Fruit fly (Drosophila melanogaster) whole organism, embryonic: ENCODE results near the gene CG43131.

Experiments used
- Aef1 ChIP-seq: fragments of 200-800 bp; sonication (Bioruptor generic); IDR thresholded peaks from 3 replicates; pipeline ENCODE4 v1.3.6; 2022; ENCODE audit warnings: missing biosample characterization, missing genetic modification characterization
- CG10147 ChIP-seq: fragments of 200-800 bp; sonication (Bioruptor generic); optimal IDR thresholded peaks from 2 replicates; lab custom pipeline; 2019; ENCODE audit warnings: missing biosample characterization, mild to moderate bottlenecking, missing genetic modification characterization, moderate library complexity
- CG10366 ChIP-seq: fragments of 200-800 bp; sonication (Bioruptor generic); IDR thresholded peaks from 2 replicates; pipeline ENCODE4 v1.3.6; 2022; ENCODE audit warnings: missing biosample characterization, missing genetic modification characterization
- CG11398 ChIP-seq: fragments of 200-800 bp; sonication (Bioruptor generic); optimal IDR thresholded peaks from 2 replicates; lab custom pipeline; 2016; ENCODE audit warnings: missing biosample characterization, missing genetic modification characterization
- CG12104 ChIP-seq: fragments of 200-800 bp; sonication (Bioruptor generic); optimal IDR thresholded peaks from 3 replicates; lab custom pipeline; 2016; ENCODE audit warnings: missing biosample characterization, missing genetic modification characterization
- CG13624 ChIP-seq: fragments of 200-800 bp; sonication (Bioruptor generic); optimal IDR thresholded peaks from 2 replicates; lab custom pipeline; 2016; ENCODE audit warnings: missing biosample characterization, missing genetic modification characterization
- CG1529 ChIP-seq: fragments of 200-800 bp; sonication (Bioruptor generic); optimal IDR thresholded peaks from 3 replicates; lab custom pipeline; 2018; ENCODE audit warnings: missing biosample characterization, missing genetic modification characterization
- CG15514 ChIP-seq: fragments of 200-800 bp; sonication (Bioruptor generic); optimal IDR thresholded peaks from 3 replicates; lab custom pipeline; 2017; ENCODE audit warnings: missing biosample characterization, missing genetic modification characterization, mild to moderate bottlenecking, moderate library complexity, missing genetic modification reagents
- CG15601 ChIP-seq: fragments of 200-800 bp; sonication (Bioruptor generic); optimal IDR thresholded peaks from 3 replicates; lab custom pipeline; 2019; ENCODE audit warnings: missing biosample characterization, mild to moderate bottlenecking, missing genetic modification characterization, moderate library complexity
- CG17829 ChIP-seq: fragments of 200-800 bp; optimal IDR thresholded peaks from 2 replicates; lab custom pipeline; 2019; ENCODE audit warnings: missing biosample characterization, mild to moderate bottlenecking, missing genetic modification characterization, moderate library complexity
- CG1792 ChIP-seq: fragments of 200-800 bp; sonication (Bioruptor generic); optimal IDR thresholded peaks from 2 replicates; lab custom pipeline; 2016; ENCODE audit warnings: missing biosample characterization, missing genetic modification characterization
- CG2116 ChIP-seq: fragments of 200-800 bp; sonication (Bioruptor generic); optimal IDR thresholded peaks from 3 replicates; lab custom pipeline; 2018; ENCODE audit warnings: missing biosample characterization, mild to moderate bottlenecking, missing genetic modification characterization
- CG42726 ChIP-seq: fragments of 200-800 bp; sonication (Bioruptor generic); IDR thresholded peaks from 2 replicates; pipeline ENCODE4 v1.3.6; 2022; ENCODE audit warnings: missing biosample characterization, missing genetic modification characterization; ENCODE audit not compliant: partially characterized antibody
- CG4617 ChIP-seq: fragments of 200-800 bp; sonication (Bioruptor generic); optimal IDR thresholded peaks from 3 replicates; lab custom pipeline; 2016; ENCODE audit warnings: missing biosample characterization, missing genetic modification characterization, borderline replicate concordance
- CG6254 ChIP-seq: fragments of 200-800 bp; sonication (Bioruptor generic); optimal IDR thresholded peaks from 3 replicates; lab custom pipeline; 2017; ENCODE audit warnings: mild to moderate bottlenecking, missing biosample characterization, missing genetic modification reagents, missing genetic modification characterization
- CG6654 ChIP-seq: fragments of 200-800 bp; sonication (Bioruptor generic); optimal IDR thresholded peaks from 2 replicates; lab custom pipeline; 2017; ENCODE audit warnings: missing biosample characterization, mild to moderate bottlenecking, missing genetic modification characterization
- CG6765 ChIP-seq: fragments of 200-800 bp; sonication (Bioruptor generic); optimal IDR thresholded peaks from 3 replicates; lab custom pipeline; 2017; ENCODE audit warnings: missing biosample characterization, mild to moderate bottlenecking, missing genetic modification characterization
- Dp ChIP-seq: fragments of 200-800 bp; sonication (Bioruptor generic); optimal IDR thresholded peaks from 2 replicates; lab custom pipeline; 2018; ENCODE audit warnings: missing biosample characterization, mild to moderate bottlenecking, missing genetic modification characterization, moderate library complexity
- E2f1 ChIP-seq: fragments of 200-800 bp; sonication (Bioruptor generic); IDR thresholded peaks from 2 replicates; pipeline ENCODE4 v1.3.6; 2022; ENCODE audit warnings: missing biosample characterization, missing genetic modification characterization
- HLHmδ ChIP-seq: fragments of 200-800 bp; sonication (Bioruptor generic); optimal IDR thresholded peaks from 2 replicates; lab custom pipeline; 2018; ENCODE audit warnings: missing biosample characterization, mild to moderate bottlenecking, missing genetic modification characterization, moderate library complexity
- Hr51 ChIP-seq, 2 experiments: fragments of 200-800 bp; sonication (Bioruptor generic); optimal IDR thresholded peaks; 2 replicates in 1 of 2; 3 replicates in 1 of 2; lab custom pipeline; 2016 to 2018; ENCODE audit warnings: missing biosample characterization in 2 of 2, missing genetic modification characterization in 2 of 2, mild to moderate bottlenecking in 1 of 2, moderate library complexity in 1 of 2
- Hr78 ChIP-seq, 2 experiments: fragments of 200-800 bp in 1 of 2; fragments of >200 bp in 1 of 2; sonication (Bioruptor generic) in 1 of 2; optimal IDR thresholded peaks; 2 replicates each; lab custom pipeline; 2017 to 2019; ENCODE audit warnings: missing biosample characterization in 2 of 2, missing genetic modification characterization in 2 of 2, mild to moderate bottlenecking in 1 of 2, moderate library complexity in 1 of 2
- Hsf ChIP-seq: fragments of 200-800 bp; sonication (Bioruptor generic); optimal IDR thresholded peaks from 3 replicates; lab custom pipeline; 2016; ENCODE audit warnings: missing biosample characterization, missing genetic modification characterization
- Lpt ChIP-seq: fragments of >200 bp; optimal IDR thresholded peaks from 2 replicates; lab custom pipeline; 2018; ENCODE audit warnings: missing biosample characterization, missing genetic modification characterization
- NFAT ChIP-seq: fragments of 200-800 bp; sonication (Bioruptor generic); IDR thresholded peaks from 2 replicates; pipeline ENCODE4 v1.3.6; 2022; ENCODE audit warnings: missing biosample characterization, missing genetic modification characterization
- NfI ChIP-seq: fragments of 200-800 bp; sonication (Bioruptor generic); optimal IDR thresholded peaks from 3 replicates; lab custom pipeline; 2018; ENCODE audit warnings: missing biosample characterization, mild to moderate bottlenecking, missing genetic modification characterization, moderate library complexity
- Ravus ChIP-seq: fragments of 200-800 bp; sonication (Bioruptor generic); IDR thresholded peaks from 2 replicates; pipeline ENCODE4 v1.3.6; 2022; ENCODE audit warnings: missing biosample characterization, missing genetic modification characterization
- ash1 ChIP-seq: fragments of 200-800 bp; sonication (Bioruptor generic); optimal IDR thresholded peaks from 2 replicates; lab custom pipeline; 2018; ENCODE audit warnings: missing biosample characterization, mild to moderate bottlenecking, missing genetic modification characterization
- br ChIP-seq: fragments of >200 bp; optimal IDR thresholded peaks from 2 replicates; lab custom pipeline; 2017
- emc ChIP-seq: fragments of 200-800 bp; sonication (Bioruptor generic); optimal IDR thresholded peaks from 2 replicates; lab custom pipeline; 2016; ENCODE audit warnings: missing biosample characterization, missing genetic modification characterization
- esg ChIP-seq: fragments of 200-800 bp; sonication (Bioruptor generic); conservative IDR thresholded peaks from 2 replicates; pipeline ENCODE4 v1.3.6; 2022; ENCODE audit warnings: missing biosample characterization, missing genetic modification characterization
- fru ChIP-seq: fragments of >200 bp; optimal IDR thresholded peaks from 2 replicates; lab custom pipeline; 2017
- fu2 ChIP-seq: fragments of 200-800 bp; sonication (Bioruptor generic); optimal IDR thresholded peaks from 2 replicates; lab custom pipeline; 2016; ENCODE audit warnings: missing biosample characterization, missing genetic modification characterization
- gt ChIP-seq: fragments of 200-800 bp; sonication (Bioruptor generic); IDR thresholded peaks from 2 replicates; pipeline ENCODE4 v1.3.6; 2022; ENCODE audit warnings: missing biosample characterization, missing genetic modification characterization
- hkb ChIP-seq, 2 experiments: fragments of 200-800 bp in 1 of 2; fragments of >200 bp in 1 of 2; sonication (Bioruptor generic) in 1 of 2; IDR thresholded peaks in 1 of 2; optimal IDR thresholded peaks in 1 of 2; 2 replicates each; pipeline versions ENCODE4 v1.3.6 to Lab custom; 2017 to 2022; ENCODE audit warnings: missing biosample characterization in 1 of 2, missing genetic modification characterization in 1 of 2
- jumu ChIP-seq: fragments of 200-800 bp; sonication (Bioruptor generic); optimal IDR thresholded peaks from 3 replicates; lab custom pipeline; 2016; ENCODE audit warnings: missing biosample characterization, missing genetic modification characterization
- knrl ChIP-seq: fragments of 200-800 bp; sonication (Bioruptor generic); IDR thresholded peaks from 3 replicates; pipeline ENCODE4 v1.3.6; 2022; ENCODE audit warnings: missing biosample characterization, missing genetic modification characterization; ENCODE audit not compliant: partially characterized antibody
- oc ChIP-seq: fragments of 200-800 bp; sonication (Bioruptor generic); optimal IDR thresholded peaks from 2 replicates; lab custom pipeline; 2018; ENCODE audit warnings: missing biosample characterization, mild to moderate bottlenecking, missing genetic modification characterization, moderate library complexity
- odd ChIP-seq: fragments of 200-800 bp; sonication (Bioruptor generic); optimal IDR thresholded peaks from 2 replicates; lab custom pipeline; 2017; ENCODE audit warnings: missing biosample characterization, mild to moderate bottlenecking, missing genetic modification characterization
- onecut ChIP-seq: fragments of 200-800 bp; sonication (Bioruptor generic); IDR thresholded peaks from 2 replicates; pipeline ENCODE4 v1.3.6; 2022; ENCODE audit warnings: missing biosample characterization, missing genetic modification characterization
- pb ChIP-seq: fragments of 200-800 bp; sonication (Bioruptor generic); optimal IDR thresholded peaks from 3 replicates; lab custom pipeline; 2016; ENCODE audit warnings: missing biosample characterization, missing genetic modification characterization
- psq ChIP-seq: fragments of 200-800 bp; sonication (Bioruptor generic); optimal IDR thresholded peaks from 2 replicates; lab custom pipeline; 2017; ENCODE audit warnings: missing biosample characterization, missing genetic modification characterization
- ro ChIP-seq: fragments of 200-800 bp; sonication (Bioruptor generic); IDR thresholded peaks from 2 replicates; pipeline ENCODE4 v1.3.6; 2022; ENCODE audit warnings: missing biosample characterization, missing genetic modification characterization
- schlank ChIP-seq: fragments of 200-800 bp; sonication (Bioruptor generic); optimal IDR thresholded peaks from 2 replicates; lab custom pipeline; 2018; ENCODE audit warnings: missing biosample characterization, mild to moderate bottlenecking, missing genetic modification characterization
- slou ChIP-seq: fragments of 200-800 bp; sonication (Bioruptor generic); optimal IDR thresholded peaks from 3 replicates; lab custom pipeline; 2016; ENCODE audit warnings: missing biosample characterization, missing genetic modification characterization
- sqz ChIP-seq: fragments of 200-800 bp; sonication (Bioruptor generic); optimal IDR thresholded peaks from 3 replicates; lab custom pipeline; 2018; ENCODE audit warnings: missing biosample characterization, mild to moderate bottlenecking, missing genetic modification characterization
- tll ChIP-seq, 2 experiments: fragments of 200-800 bp in 1 of 2; fragments of >200 bp in 1 of 2; sonication (Bioruptor generic) in 1 of 2; optimal IDR thresholded peaks; 2 replicates each; lab custom pipeline; 2017 to 2019; ENCODE audit warnings: missing biosample characterization in 2 of 2, missing genetic modification characterization in 2 of 2, mild to moderate bottlenecking in 1 of 2, moderate library complexity in 1 of 2
- wor ChIP-seq: fragments of 200-800 bp; sonication (Bioruptor generic); IDR thresholded peaks from 2 replicates; pipeline ENCODE4 v1.3.6; 2022; ENCODE audit warnings: missing biosample characterization, missing genetic modification characterization
- zfh2 ChIP-seq: fragments of 200-800 bp; sonication (Bioruptor generic); optimal IDR thresholded peaks from 2 replicates; lab custom pipeline; 2016; ENCODE audit warnings: missing biosample characterization, missing genetic modification characterization

CG43131 gene

DNA sequence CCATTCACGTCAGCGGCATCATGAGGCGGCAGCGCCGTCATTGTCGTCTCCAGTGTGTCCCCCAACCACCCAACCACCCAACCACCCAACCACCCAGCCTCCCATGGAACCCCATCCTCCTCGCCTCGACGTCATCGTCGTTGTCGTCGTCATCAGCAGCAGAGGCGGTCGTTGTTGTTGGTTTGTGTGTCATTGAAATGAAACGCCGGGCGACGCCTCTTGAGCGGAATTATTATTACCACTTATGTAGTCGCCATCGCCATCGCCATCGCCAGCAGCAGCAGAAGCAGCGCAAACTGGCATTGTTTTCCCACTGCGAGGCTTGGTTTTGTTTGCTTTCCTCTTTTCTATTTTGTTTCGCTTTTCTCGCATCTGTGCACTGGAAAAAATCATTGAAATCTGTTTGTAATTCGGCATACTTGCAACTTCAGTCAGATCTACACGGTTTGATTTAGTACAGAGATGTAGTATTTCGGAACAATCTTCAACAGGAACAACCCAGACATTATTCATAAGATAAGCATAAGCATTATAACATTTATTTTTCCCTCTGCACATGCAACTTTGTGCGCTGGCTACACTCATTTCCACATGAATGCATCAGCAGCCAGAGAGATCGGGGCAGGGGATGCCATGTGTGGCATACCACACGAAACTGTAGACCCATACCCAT lies 4.0 kb upstream of the CG43131 start:
- TF ChIP-seq zfh2 (GFP tag; lab: Kevin White, UChicago): no peak
- TF ChIP-seq knrl: no peak
- peak; percentile 89 for TF ChIP-seq CG13624 (GFP tag; lab: Kevin White, UChicago)
- TF ChIP-seq slou (GFP tag; lab: Kevin White, UChicago): no peak
- peak; percentile 96 for TF ChIP-seq CG4617 (GFP tag; lab: Kevin White, UChicago)
- no peak for TF ChIP-seq hkb (optimal IDR thresholded peaks at IDR 0.05; lab: Kevin White, UChicago)
- TF ChIP-seq hkb (GFP tag; IDR thresholded peaks at IDR 0.05; lab: Robert Waterston, UW): peak; percentile 94
- peak; percentile 99 for TF ChIP-seq CG17829 (tag; lab: Kevin White, UChicago)
- TF ChIP-seq tll (GFP tag; optimal IDR thresholded peaks at IDR 0.05; lab: Kevin White, UChicago): peak in 1 of 2 experiments; percentile 90
- TF ChIP-seq fru (lab: Kevin White, UChicago): no peak
- TF ChIP-seq emc: peak; percentile 79
- TF ChIP-seq HLHmδ (GFP tag; lab: Kevin White, UChicago): peak; percentile 10
- TF ChIP-seq jumu (GFP tag; lab: Kevin White, UChicago): peak; percentile 97
- TF ChIP-seq CG42726 (GFP tag; lab: Robert Waterston, UW): no peak
- TF ChIP-seq br (lab: Kevin White, UChicago): no peak
- TF ChIP-seq schlank (tag; lab: Kevin White, UChicago): peak; percentile 44
- peak; percentile 91 to 94 for TF ChIP-seq Hr51 (GFP tag; optimal IDR thresholded peaks at IDR 0.05; lab: Kevin White, UChicago)
- TF ChIP-seq ash1 (GFP tag; lab: Kevin White, UChicago): peak; percentile 30
- TF ChIP-seq Aef1 (GFP tag; lab: Robert Waterston, UW): peak; percentile 62; the same call in 2 of the 3 replicates
- TF ChIP-seq gt: peak; percentile 95
- TF ChIP-seq CG6654 (GFP tag; lab: Kevin White, UChicago): peak; percentile 89
- TF ChIP-seq NfI (GFP tag; lab: Kevin White, UChicago): peak; percentile 86
- peak; percentile 58 for TF ChIP-seq NFAT
- peak; percentile 98 for TF ChIP-seq CG11398 (GFP tag; lab: Kevin White, UChicago)
- peak; percentile 90 for TF ChIP-seq ro (GFP tag; lab: Robert Waterston, UW)
- TF ChIP-seq CG12104 (GFP tag; lab: Kevin White, UChicago): peak; percentile 91
- TF ChIP-seq CG15514 (GFP tag; lab: Kevin White, UChicago): peak; percentile 34
- peak; percentile 91 for TF ChIP-seq CG10366 (GFP tag; lab: Robert Waterston, UW)
- TF ChIP-seq E2f1 (GFP tag; lab: Robert Waterston, UW): peak; percentile 93
- TF ChIP-seq pb (GFP tag; lab: Kevin White, UChicago): peak; percentile 97
- peak; percentile 98 for TF ChIP-seq CG6254 (GFP tag; lab: Kevin White, UChicago)
- TF ChIP-seq esg (GFP tag; lab: Robert Waterston, UW): peak; percentile 89
- peak; percentile 99 for TF ChIP-seq CG1529 (GFP tag; lab: Kevin White, UChicago)
- peak; percentile 80 for TF ChIP-seq CG2116 (GFP tag; lab: Kevin White, UChicago)
- TF ChIP-seq odd (GFP tag; lab: Kevin White, UChicago): peak; percentile 91
- peak; percentile 99 for TF ChIP-seq oc (tag; lab: Kevin White, UChicago)
- peak; percentile 86 for TF ChIP-seq fu2 (GFP tag; lab: Kevin White, UChicago)
- peak; percentile 94 for TF ChIP-seq onecut (GFP tag; lab: Robert Waterston, UW)
- TF ChIP-seq CG1792: peak; percentile 96
- no peak for TF ChIP-seq Dp (GFP tag; lab: Kevin White, UChicago)
- peak in 1 of 2 experiments; percentile 93 for TF ChIP-seq Hr78 (GFP tag; optimal IDR thresholded peaks at IDR 0.05; lab: Kevin White, UChicago)
- peak; percentile 64 for TF ChIP-seq Ravus
- peak; percentile 95 for TF ChIP-seq wor (GFP tag; lab: Robert Waterston, UW)
- TF ChIP-seq psq: peak; percentile 97
- TF ChIP-seq Lpt (GFP tag; lab: Kevin White, UChicago): no peak
- peak; percentile 97 for TF ChIP-seq CG15601 (tag; lab: Kevin White, UChicago)
- TF ChIP-seq sqz: peak; percentile 93
- peak; percentile 13 for TF ChIP-seq CG6765 (GFP tag; lab: Kevin White, UChicago)
- TF ChIP-seq CG10147: peak; percentile 83
- peak; percentile 97 for TF ChIP-seq Hsf (GFP tag; lab: Kevin White, UChicago)
